Worm (Caenorhabditis elegans): ENCODE results near the gene C28A5.6.
A peak's percentile ranks its signal among the peaks of the same experiment; 100 is the strongest.

C28A5.6 gene

DNA sequence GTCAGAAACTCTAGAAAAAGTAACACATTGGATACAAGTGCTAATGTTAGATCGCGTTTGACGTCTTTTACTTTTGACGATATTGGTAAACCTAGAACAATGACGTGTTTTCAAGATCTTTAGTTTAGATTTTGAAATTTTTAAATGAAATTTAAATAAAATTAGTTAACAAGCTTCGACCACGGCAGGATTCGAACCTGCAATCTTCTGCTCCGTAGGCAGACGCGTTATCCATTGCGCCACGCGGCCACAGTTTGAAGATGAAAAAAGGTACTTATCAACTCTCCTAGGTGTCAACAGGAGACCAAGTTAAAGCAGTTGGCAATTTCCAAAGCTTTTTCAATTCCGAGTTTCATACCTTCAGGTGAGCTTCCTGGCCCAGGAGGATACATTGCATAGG is 20.1 kb upstream of the C28A5.6 start:
- TF ChIP-seq cog-1 (tag; optimal IDR thresholded peaks at IDR 0.05) (no peak), tab-1 (GFP tag; IDR thresholded peaks at IDR 0.05) (no peak), med-1 (GFP tag; optimal IDR thresholded peaks at IDR 0.05; ENCODE audit: insufficient read depth) (no peak), ref-1 (GFP tag; conservative IDR thresholded peaks at IDR 0.05) (no peak), klf-2 (GFP tag; conservative IDR thresholded peaks at IDR 0.05) (no peak), flt-1 (GFP tag; IDR thresholded peaks at IDR 0.05) (no peak), T22C8.4 (GFP tag; IDR thresholded peaks at IDR 0.05) (no peak), ztf-23 (GFP tag; IDR thresholded peaks at IDR 0.05) (no peak), ztf-29 (GFP tag; IDR thresholded peaks at IDR 0.05) (no peak)

DNA sequence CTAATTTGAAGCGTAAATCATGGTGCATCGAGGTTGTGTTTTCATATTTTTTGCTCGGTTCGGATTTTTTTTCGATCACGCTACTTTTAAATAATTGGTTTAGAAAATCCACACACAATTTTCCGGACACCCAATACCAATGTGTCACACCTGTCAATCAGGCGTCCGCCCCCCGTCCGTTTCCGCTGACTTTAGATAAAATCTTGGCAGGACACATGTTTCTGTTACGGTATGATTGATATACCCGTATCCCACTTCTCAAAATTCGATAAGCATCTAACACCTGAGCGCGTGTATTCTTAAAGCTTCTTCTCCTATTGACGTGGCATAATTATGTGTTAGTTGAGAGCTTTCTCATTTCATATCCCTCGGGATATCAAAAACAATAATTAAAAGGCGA is 18.7 kb upstream of the C28A5.6 start:
- no peak for TF ChIP-seq ztf-23 (GFP tag; IDR thresholded peaks at IDR 0.05)
- TF ChIP-seq ztf-29 (GFP tag; IDR thresholded peaks at IDR 0.05) = no peak
- TF ChIP-seq flt-1 (GFP tag; IDR thresholded peaks at IDR 0.05) = no peak
- no peak for TF ChIP-seq T22C8.4 (GFP tag; IDR thresholded peaks at IDR 0.05)
- no peak for TF ChIP-seq tab-1 (GFP tag; IDR thresholded peaks at IDR 0.05)
- TF ChIP-seq ref-1 (GFP tag; conservative IDR thresholded peaks at IDR 0.05) = no peak
- TF ChIP-seq med-1 (GFP tag; optimal IDR thresholded peaks at IDR 0.05; ENCODE audit: insufficient read depth) = no peak
- no peak for TF ChIP-seq cog-1 (tag; optimal IDR thresholded peaks at IDR 0.05)

ce11 chrIII:4444492-4444891 is 15.2 kb upstream of the C28A5.6 start:
- TF ChIP-seq flt-1 (GFP tag; IDR thresholded peaks at IDR 0.05) (no peak), cog-1 (tag; optimal IDR thresholded peaks at IDR 0.05) (no peak)

DNA sequence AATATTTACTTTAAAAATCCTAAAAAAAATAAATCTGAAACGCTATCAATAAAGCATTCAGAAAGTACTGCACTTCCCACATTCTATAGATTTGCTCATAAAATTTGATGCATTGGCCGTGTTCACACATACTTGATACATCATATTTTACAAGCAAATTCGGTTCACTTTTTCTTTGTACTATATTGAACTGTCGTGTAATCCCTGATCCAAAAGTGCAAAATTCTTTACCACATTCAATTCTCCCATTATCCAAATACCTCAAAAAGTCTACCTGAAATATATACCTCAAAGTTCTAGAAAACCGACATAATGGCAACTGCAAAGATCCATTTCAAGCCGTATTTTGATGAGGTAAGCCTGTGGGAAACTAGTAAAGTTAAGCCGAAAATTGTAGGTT is 12.5 kb upstream of the C28A5.6 start, which contains the start of gene nex-3:
TSS of gene nex-3 (plus strand) at position 301 of the 400 bp plus-strand sequence.
- TF ChIP-seq ztf-23 (GFP tag; IDR thresholded peaks at IDR 0.05) = no peak
- no peak for TF ChIP-seq klf-2 (GFP tag; conservative IDR thresholded peaks at IDR 0.05)
- TF ChIP-seq flt-1 (GFP tag; IDR thresholded peaks at IDR 0.05) = no peak
- TF ChIP-seq T22C8.4 (GFP tag; IDR thresholded peaks at IDR 0.05) = no peak
- TF ChIP-seq tab-1 (GFP tag; IDR thresholded peaks at IDR 0.05) = no peak
- no peak for TF ChIP-seq ref-1 (GFP tag; conservative IDR thresholded peaks at IDR 0.05)
- TF ChIP-seq med-1 (GFP tag; optimal IDR thresholded peaks at IDR 0.05; ENCODE audit: insufficient read depth) = no peak

ce11 chrIII:4439493-4439983 is 10.2 kb upstream of the C28A5.6 start, which contains the start of gene C28A5.2:
Gene C28A5.2 (minus strand): TSS chrIII:4439543.
- TF ChIP-seq flt-1 (GFP tag; IDR thresholded peaks at IDR 0.05) (no peak), T22C8.4 (GFP tag; IDR thresholded peaks at IDR 0.05) (no peak), ztf-29 (GFP tag; IDR thresholded peaks at IDR 0.05) (no peak), klf-2 (GFP tag; conservative IDR thresholded peaks at IDR 0.05) (no peak), ztf-23 (GFP tag; IDR thresholded peaks at IDR 0.05) (no peak), tab-1 (GFP tag; IDR thresholded peaks at IDR 0.05) (no peak), cog-1 (tag; optimal IDR thresholded peaks at IDR 0.05) (no peak), med-1 (GFP tag; optimal IDR thresholded peaks at IDR 0.05; ENCODE audit: insufficient read depth) (no peak), ref-1 (GFP tag; conservative IDR thresholded peaks at IDR 0.05) (no peak)

ce11 chrIII:4435262-4435661 is 6.0 kb upstream of the C28A5.6 start:
- TF ChIP-seq klf-2 (GFP tag; conservative IDR thresholded peaks at IDR 0.05) (no peak), ref-1 (GFP tag; conservative IDR thresholded peaks at IDR 0.05) (no peak), med-1 (GFP tag; optimal IDR thresholded peaks at IDR 0.05; ENCODE audit: insufficient read depth) (no peak), ztf-23 (GFP tag; IDR thresholded peaks at IDR 0.05) (no peak), cog-1 (tag; optimal IDR thresholded peaks at IDR 0.05) (no peak), ztf-29 (GFP tag; IDR thresholded peaks at IDR 0.05) (no peak), tab-1 (GFP tag; IDR thresholded peaks at IDR 0.05) (no peak), flt-1 (GFP tag; IDR thresholded peaks at IDR 0.05) (no peak), T22C8.4 (GFP tag; IDR thresholded peaks at IDR 0.05) (no peak)

ce11 chrIII:4434294-4434781 is 5.0 kb upstream of the C28A5.6 start, which contains the start of gene C28A5.1:
Gene C28A5.1 (minus strand): TSS chrIII:4434344.
- no peak for TF ChIP-seq tab-1 (GFP tag; IDR thresholded peaks at IDR 0.05)
- no peak for TF ChIP-seq med-1 (GFP tag; optimal IDR thresholded peaks at IDR 0.05; ENCODE audit: insufficient read depth)
- no peak for TF ChIP-seq klf-2 (GFP tag; conservative IDR thresholded peaks at IDR 0.05)
- TF ChIP-seq ztf-23 (GFP tag; IDR thresholded peaks at IDR 0.05) = no peak
- TF ChIP-seq ref-1 (GFP tag; conservative IDR thresholded peaks at IDR 0.05) = no peak
- no peak for TF ChIP-seq cog-1 (tag; optimal IDR thresholded peaks at IDR 0.05)
- TF ChIP-seq T22C8.4 (GFP tag; IDR thresholded peaks at IDR 0.05) = no peak
- TF ChIP-seq ztf-29 (GFP tag; IDR thresholded peaks at IDR 0.05) = no peak
- no peak for TF ChIP-seq flt-1 (GFP tag; IDR thresholded peaks at IDR 0.05)

- TF ChIP-seq flt-1 (GFP tag; IDR thresholded peaks at IDR 0.05) = no peak; the same call in 1 of the 2 replicates
- TF ChIP-seq tab-1 (GFP tag; IDR thresholded peaks at IDR 0.05) = peak; percentile 76
- peak; percentile 59; the same call in 1 of the 2 replicates for TF ChIP-seq ztf-23 (GFP tag; IDR thresholded peaks at IDR 0.05)
- TF ChIP-seq med-1 (GFP tag; optimal IDR thresholded peaks at IDR 0.05; ENCODE audit: insufficient read depth) = no peak
- no peak for TF ChIP-seq ztf-29 (GFP tag; IDR thresholded peaks at IDR 0.05)
- no peak for TF ChIP-seq cog-1 (tag; optimal IDR thresholded peaks at IDR 0.05)
- no peak for TF ChIP-seq klf-2 (GFP tag; conservative IDR thresholded peaks at IDR 0.05)
- peak; percentile 64 for TF ChIP-seq T22C8.4 (GFP tag; IDR thresholded peaks at IDR 0.05)
- TF ChIP-seq ref-1 (GFP tag; conservative IDR thresholded peaks at IDR 0.05) = 0 out of 2 replicates have a peak, but pooled peaks have one; percentile 9
These were observed 505 bp downstream of the C28A5.6 start for ce11 chrIII:4428797-4429196.

DNA sequence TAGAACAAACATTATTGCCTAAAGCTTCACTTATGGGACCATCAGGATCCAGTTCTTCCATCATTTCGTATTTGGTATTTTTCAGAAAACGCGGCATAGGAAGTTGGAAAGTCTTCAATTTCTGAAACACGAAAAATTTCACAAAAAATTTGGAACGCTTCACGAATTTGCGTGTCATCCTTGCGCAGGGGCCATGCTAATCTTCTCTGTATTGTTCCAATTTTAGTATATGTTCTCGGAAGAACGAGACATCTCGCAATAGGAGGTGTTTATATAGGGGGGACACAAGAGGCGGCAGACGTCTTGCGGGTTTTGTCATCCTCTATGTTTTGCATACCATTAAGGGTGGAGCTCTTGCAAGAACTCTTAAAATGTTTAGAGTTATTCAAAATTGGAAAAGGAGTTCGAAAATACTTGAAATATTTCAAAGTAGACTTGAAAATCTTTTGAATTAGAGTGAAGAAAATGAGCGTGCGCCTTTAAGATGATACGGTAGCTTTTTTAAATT is 2.5 kb downstream of the C28A5.6 start:
- TF ChIP-seq ref-1 (GFP tag; conservative IDR thresholded peaks at IDR 0.05) (peak; percentile 76), T22C8.4 (GFP tag; IDR thresholded peaks at IDR 0.05) (peak; percentile 87), ztf-29 (GFP tag; IDR thresholded peaks at IDR 0.05) (peak; percentile 87), ztf-23 (GFP tag; IDR thresholded peaks at IDR 0.05) (peak; percentile 91), tab-1 (GFP tag; IDR thresholded peaks at IDR 0.05) (peak; percentile 93), klf-2 (GFP tag; conservative IDR thresholded peaks at IDR 0.05) (peak; percentile 83), flt-1 (GFP tag; IDR thresholded peaks at IDR 0.05) (peak; percentile 95)

All from whole organism, midembryonic.